Fruit fly (Drosophila melanogaster): ENCODE results near the gene CG10375.

Gene CG10375

DNA sequence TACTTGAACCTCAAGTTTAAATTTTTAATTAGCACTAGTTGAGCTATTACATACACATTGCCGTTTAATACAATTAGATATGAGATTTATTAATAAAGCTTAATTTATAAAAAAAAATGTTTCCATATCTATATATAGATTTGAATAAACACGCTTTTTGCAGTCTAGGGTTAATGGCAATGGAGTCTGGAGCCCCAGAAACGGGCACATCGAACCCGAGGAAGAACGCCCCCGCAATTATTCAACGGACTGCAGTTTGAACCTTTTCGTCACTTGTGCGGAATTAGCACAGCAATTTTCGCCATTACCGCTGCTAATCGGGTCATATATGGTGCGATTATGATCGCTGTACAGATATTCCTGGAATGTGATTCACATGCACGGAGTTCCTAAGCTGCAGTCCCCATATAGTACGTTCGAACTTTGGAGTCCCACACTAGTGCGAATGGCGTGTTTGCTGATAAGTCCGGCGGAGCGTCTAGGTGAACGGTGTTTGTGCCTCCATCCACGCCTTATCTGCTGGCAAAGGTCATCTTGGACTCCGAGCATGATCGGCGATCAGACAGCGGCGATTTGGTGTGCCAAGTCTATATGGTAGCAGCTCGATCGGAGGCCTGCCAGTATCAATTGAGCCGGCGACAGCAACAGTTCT lies 3.8 kb upstream of the CG10375 start, which contains the start of gene Lsd-1:
Gene Lsd-1, plus strand, starts transcription at position 236 of the 652 bp plus-strand sequence.
- TF ChIP-seq CG17801 (GFP tag; optimal IDR thresholded peaks at IDR 0.05; ENCODE audit: partially characterized antibody), result no peak

DNA sequence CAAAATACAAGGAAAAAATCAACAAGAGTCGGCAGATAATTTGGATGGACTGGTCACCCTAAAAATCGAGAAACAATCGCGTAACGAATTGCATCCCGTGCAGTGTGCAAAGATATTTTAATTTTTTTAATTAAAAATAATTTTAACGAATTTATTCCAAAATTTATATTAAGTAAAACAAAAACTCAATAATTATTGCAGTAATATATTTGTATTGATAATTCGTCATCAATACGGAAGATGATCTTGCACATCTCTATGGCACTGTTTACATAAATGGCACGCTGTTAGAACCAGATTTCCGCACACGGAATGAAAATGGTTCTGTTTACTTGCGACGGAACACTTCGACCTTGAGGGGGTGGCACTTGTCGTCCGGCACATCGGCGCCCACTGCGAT lies 5.3 kb downstream of the CG10375 start, which contains the start of gene tst:
Gene tst, minus strand, starts transcription at position 52 of the 400 bp plus-strand sequence.
- TF ChIP-seq CG17801 (GFP tag; optimal IDR thresholded peaks at IDR 0.05; ENCODE audit: partially characterized antibody), result peak; percentile 94

DNA sequence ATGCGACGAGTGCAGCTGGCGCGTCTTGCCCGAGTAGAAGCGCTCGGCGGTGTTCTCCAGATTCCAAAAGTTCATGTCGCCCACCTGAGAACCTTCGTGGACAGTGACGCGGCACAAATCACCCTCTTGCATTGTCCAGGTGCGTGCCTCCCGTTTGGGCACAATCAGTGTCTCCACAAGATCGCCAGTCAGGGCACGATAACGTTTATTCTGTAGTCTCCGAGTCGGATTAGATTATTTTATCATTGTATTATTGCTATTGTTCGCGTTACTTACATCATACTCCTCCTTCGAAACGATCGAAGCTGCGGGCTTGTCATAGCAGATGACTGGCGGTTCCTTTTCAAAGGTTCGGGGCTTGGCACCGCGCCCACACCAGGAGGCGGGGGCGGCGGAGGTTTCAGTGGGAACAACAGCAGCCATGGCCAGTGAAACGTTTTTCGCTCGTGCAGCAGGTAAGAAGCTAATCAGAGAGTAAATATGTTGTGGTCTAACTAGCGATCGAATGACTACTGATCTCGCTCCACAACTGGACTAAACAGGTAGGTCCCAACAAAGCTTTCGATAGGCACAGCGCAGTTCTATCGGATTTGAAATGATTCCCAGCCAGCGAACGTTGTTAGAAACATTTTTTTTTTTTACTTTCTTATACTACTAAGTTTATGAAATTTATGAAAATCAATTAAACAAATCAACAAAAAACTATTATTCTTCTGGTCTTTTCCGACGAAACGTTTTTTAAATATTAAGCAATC lies 6.3 kb downstream of the CG10375 start, which contains the start of gene CG10208:
Gene CG10208, minus strand, starts transcription at position 518 of the 755 bp plus-strand sequence.
- no peak for TF ChIP-seq CG17801 (GFP tag; optimal IDR thresholded peaks at IDR 0.05; ENCODE audit: partially characterized antibody)

DNA sequence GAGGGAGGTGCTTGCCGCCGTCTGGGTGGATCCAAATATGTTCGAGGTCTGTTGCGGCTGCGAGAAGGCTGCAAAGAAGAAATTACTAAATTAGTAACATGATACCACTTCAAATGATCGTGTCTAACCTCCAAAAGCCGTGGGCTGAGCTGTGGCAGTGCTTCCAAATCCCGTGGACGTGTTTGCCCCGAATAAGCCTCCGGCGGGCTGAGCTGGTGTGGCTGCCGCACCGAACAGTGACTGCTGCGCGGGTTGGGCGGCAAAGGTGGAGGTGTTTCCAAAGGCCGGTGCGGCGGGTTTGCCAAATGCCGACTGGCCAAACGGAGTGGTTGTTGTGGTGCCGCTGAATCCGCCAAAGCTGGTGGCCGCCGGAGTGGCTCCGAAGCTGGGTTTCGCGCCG lies 13.2 kb downstream of the CG10375 start:
- no peak for TF ChIP-seq CG17801 (GFP tag; optimal IDR thresholded peaks at IDR 0.05; ENCODE audit: partially characterized antibody)

DNA sequence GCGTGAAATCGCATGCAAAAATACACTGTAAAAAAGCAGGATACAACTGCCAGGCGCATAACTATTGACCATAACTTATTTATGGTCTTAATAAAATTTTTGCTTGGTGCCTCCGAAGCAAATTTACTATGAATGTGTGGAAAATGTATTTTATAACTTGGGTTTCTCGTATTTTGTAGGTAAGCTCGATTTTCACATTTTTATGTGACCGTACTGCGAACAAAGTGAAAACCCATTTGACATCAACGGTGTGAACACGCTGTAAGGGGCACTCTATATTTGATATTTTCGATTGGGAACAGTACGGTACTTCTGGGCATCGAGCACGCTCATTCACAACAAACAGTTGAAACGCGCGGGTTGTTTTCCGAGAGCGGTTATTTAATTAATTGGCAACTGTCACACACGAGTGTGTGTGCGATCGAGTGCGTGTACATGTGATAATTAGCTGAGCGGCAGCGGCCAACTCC lies 14.0 kb downstream of the CG10375 start, which contains the start of the genes Nup98-96 and mbc:
Gene Nup98-96, minus strand, starts transcription at position 156 of the 470 bp plus-strand sequence.
Gene mbc, plus strand, starts transcription at position 300 of the 470 bp plus-strand sequence.
- TF ChIP-seq CG17801 (GFP tag; optimal IDR thresholded peaks at IDR 0.05; ENCODE audit: partially characterized antibody), result peak; percentile 70

DNA sequence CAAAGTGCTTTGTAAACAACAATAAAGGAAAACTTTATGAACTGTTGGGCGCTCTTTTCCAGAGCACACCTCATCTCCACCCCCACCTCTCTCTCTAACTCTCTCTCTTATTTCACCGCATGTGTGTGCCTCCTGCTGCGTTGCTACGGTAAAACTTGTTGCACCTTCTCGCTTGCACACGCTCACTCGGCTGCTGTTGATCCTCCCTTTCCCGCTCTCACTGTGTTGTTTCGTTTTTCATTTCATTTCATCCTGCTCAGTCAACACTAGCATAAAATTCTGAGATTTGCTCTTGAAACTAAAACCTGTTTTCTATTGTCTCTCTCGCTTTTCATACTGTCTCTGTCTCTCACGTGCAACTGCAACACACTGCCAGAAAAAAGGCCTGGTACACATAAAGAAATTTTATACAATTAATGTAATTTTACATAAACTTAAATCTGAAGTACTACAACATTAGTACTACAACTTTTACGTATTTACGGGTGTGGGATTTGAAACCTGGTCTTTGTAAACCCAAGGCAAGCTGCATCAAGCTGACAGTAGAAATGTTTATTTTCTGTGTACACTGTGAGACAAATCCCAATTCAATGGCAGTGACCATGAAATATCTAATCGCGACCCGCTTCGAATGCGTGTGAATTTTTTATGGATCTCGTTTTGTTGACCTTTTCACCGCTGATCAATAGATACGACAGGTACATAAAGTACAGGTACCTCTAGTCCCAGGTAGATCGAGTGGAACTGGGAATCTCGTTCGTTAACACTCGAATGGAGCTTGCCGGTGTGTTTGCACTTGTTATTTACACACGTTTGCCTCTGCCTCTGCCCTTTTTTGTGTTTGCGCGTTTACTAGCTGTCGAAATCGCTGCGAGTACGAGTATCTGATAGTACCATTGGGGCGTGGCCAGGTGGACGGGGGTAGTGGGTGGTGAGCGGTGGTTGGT lies 15.2 kb downstream of the CG10375 start:
- TF ChIP-seq CG17801 (GFP tag; optimal IDR thresholded peaks at IDR 0.05; ENCODE audit: partially characterized antibody), result no peak

DNA sequence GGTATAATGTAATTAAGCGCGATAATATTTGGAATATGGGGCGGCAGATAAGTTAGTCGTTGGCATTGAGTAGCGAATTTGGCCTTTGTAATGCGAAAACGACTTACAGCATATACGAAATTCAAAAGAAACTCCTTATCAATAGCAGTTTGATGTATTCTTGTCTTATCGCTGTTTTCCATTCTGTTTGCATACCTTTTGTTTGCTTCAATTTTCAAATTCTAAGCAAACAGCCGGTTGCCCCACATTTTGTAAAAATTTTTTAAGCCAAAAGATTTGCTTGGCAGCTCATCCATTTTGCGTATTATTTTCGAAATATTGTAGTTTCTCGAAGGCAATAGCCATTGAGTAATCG lies 15.9 kb downstream of the CG10375 start:
- TF ChIP-seq CG17801 (GFP tag; optimal IDR thresholded peaks at IDR 0.05; ENCODE audit: partially characterized antibody), result no peak

DNA sequence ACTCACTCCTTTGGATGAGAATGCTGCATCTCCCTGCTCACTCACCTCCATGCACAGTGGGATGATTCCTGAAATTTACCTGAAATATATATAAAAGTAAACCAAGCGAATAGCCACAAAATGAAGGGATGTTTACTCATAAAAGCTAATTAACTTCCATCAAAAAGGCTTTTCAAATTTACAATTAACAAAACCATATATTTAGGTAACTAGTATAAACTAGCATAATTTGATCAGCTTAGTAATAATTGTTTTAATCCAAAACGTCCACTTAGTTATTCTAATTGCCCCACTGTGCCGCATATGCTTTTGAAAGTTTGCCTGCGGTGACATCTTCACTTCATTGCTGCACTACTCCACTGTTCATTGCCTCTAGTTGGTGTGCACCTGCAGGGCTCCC lies 16.4 kb downstream of the CG10375 start:
- TF ChIP-seq CG17801 (GFP tag; optimal IDR thresholded peaks at IDR 0.05; ENCODE audit: partially characterized antibody), result no peak

DNA sequence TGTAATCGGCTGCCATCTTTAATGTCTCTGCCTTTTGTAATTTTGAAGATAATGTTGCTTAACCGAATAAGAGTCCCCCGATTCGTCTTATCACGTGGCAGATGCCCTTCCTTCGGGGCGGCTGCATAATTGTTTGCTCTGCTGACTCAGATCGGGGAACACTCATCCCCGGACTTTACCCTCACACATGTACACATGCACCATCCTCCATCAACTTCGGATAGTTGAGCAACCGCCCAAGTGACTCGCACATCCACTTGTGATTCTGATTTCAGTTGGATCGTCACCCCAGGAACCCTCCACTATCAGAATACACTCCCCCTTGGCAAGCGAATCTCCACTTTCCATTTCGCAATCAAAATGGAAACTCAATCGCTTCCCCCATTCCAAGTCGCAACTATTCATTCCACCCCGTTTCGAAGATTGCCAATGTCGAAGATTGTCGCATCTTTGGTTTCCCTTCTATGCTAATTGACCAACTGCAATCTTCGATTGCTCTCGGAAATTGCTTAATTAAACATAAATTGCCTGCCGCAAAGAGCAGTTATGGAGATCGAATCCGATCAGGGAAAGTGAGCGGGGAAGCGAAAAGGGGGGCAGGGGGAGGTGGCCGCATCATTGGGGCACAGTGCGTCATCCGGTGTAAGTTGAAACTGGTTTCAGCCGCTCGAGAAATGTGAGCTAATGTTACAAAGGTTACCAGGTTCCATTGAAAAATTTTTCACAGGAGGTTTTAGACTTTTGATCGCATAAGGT lies 17.6 kb downstream of the CG10375 start:
- no peak for TF ChIP-seq CG17801 (GFP tag; optimal IDR thresholded peaks at IDR 0.05; ENCODE audit: partially characterized antibody)

DNA sequence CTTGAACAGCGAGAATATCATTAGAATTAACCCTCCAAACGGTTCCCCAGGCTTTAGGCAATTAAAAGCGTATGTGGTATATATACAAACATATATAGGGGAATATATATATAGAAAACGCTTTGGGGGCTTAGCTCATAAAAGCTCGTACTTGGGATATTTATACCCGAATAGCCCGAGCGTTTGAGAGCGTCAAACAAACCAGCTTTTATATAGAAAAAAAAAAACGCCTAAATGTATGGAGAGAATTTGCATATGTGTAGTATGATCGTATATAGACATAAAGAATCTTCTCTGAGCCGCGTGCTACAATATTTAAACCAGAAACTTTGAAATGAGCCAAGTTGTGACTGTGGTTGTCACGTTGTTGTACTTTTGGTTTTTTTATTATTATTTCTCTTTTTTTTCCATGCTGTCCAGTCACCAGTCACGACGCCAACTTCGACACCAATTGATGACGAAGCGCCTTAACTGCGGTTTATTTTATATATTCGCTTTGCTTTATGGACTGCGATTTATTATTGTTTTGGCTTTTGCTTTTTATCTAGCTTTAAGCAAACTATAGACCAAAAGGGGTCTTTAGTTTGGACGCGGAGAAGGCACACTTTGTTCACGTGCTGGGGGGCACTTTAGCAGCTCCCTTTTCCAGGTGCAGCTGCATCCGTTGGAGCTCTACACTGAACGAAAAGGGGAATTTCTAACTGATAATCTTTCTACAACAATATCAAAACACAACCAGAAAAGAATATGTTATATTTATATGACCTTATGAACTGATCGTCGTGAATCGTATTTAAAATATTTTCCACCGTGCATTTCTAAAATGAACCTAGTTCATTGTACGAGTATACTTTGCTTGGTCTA lies 19.5 kb downstream of the CG10375 start:
- peak; percentile 77 for TF ChIP-seq CG17801 (GFP tag; optimal IDR thresholded peaks at IDR 0.05; ENCODE audit: partially characterized antibody)

DNA sequence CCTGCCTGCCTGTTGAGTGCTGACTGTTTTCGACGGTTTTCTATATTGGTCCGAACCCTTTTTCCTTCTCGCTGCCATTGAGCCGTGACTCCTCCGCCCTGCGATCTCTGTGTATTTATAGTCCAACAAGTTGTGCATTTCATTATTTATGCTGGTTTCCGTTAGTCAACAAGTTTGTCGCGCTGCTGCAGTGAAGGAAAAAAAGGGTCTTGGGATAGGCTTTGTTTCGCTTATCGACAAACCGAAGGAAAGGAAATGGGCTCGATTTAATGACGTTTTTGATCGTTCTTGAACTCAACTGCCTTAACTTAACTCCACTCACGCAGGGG lies 20.1 kb downstream of the CG10375 start:
- no peak for TF ChIP-seq CG17801 (GFP tag; optimal IDR thresholded peaks at IDR 0.05; ENCODE audit: partially characterized antibody)

DNA sequence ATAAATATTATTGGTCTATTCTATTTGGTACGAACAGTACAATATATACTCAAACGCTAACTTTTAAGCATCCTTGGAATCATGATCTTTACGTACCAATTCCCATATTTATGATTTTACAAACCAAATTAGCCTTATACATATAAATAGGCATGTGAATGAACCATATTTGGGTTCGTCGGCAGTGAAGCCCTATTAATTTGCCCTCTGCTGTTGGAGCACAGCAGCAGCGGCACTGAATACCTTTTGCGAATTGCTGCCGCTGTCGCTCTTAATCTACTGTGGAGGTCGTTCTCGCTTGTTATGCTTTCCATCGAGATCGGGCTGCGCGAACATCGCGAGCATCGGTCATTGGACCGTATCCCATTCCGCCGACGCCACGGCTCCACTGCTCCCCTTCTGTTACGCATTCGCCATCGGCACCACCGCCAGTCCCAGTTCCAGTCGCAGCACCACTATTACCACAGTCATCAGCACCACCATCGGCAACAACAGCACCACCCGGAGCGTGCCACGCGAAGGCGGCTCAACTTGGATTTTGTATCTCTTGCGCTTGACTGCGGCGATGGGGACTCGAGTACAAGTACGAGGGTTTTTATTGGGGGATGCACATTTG lies 21.0 kb downstream of the CG10375 start:
- no peak for TF ChIP-seq CG17801 (GFP tag; optimal IDR thresholded peaks at IDR 0.05; ENCODE audit: partially characterized antibody)

DNA sequence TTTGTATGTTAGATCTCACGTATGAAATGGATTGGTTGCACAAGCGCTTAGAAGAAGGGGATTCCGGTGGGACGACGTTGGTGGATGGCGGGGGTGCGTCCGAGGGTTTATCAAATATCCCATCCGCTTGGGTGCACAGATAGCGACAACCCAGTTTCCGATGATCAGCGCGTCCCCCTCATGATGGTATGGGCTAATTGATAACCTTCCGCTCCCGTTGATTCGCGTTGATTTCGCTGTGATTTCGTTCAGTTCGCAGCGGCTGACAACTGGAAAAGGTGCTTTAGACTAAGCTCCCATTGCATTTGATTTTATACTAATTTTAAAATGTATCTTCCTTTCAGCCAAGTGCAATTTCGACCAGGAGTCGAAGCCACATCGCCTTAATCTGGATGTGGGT lies 22.1 kb downstream of the CG10375 start:
- TF ChIP-seq CG17801 (GFP tag; optimal IDR thresholded peaks at IDR 0.05; ENCODE audit: partially characterized antibody), result no peak
